Fruit fly (Drosophila melanogaster): Measurements from ENCODE around the gene CG42249.

Gene CG42249

dm6 chrX:11137566-11138186 is 41.6 kb downstream of the CG42249 start, which contains the start of gene CDK2AP1 (continued):
- peak; percentile 43 for TF ChIP-seq shn (GFP tag; optimal IDR thresholded peaks at IDR 0.05)
- TF ChIP-seq CG12659 (GFP tag; optimal IDR thresholded peaks at IDR 0.05), result peak; percentile 50
- peak; percentile 11 for TF ChIP-seq CG17186 (GFP tag; optimal IDR thresholded peaks at IDR 0.05)
- TF ChIP-seq CG12219 (GFP tag; optimal IDR thresholded peaks at IDR 0.05), result no peak
- no peak for TF ChIP-seq btn (GFP tag; optimal IDR thresholded peaks at IDR 0.05)
- peak; percentile 21 for TF ChIP-seq emc (GFP tag; optimal IDR thresholded peaks at IDR 0.05)
- TF ChIP-seq CG6683 (GFP tag; optimal IDR thresholded peaks at IDR 0.05), result no peak
- peak in 1 of 2 experiments; percentile 37 for TF ChIP-seq dpn (GFP tag; optimal IDR thresholded peaks at IDR 0.05)
- peak; percentile 66 for TF ChIP-seq CG14710 (tag; optimal IDR thresholded peaks at IDR 0.05)
- TF ChIP-seq Sry-δ (GFP tag; optimal IDR thresholded peaks at IDR 0.05), result peak; percentile 81
- peak; percentile 10 for TF ChIP-seq Hmr (GFP tag; optimal IDR thresholded peaks at IDR 0.05)
- peak; percentile 21 for TF ChIP-seq lilli (GFP tag; optimal IDR thresholded peaks at IDR 0.05)
- TF ChIP-seq wor (GFP tag; IDR thresholded peaks at IDR 0.05), result no peak
- TF ChIP-seq so (GFP tag; IDR thresholded peaks at IDR 0.05), result peak; percentile 51; the same call in 2 of the 3 replicates
- TF ChIP-seq maf-S (GFP tag; optimal IDR thresholded peaks at IDR 0.05), result peak; percentile 10
- no peak for TF ChIP-seq Dbx (GFP tag; IDR thresholded peaks at IDR 0.05)
- peak; percentile 17; the same call in 1 of the 3 replicates for TF ChIP-seq dysf (GFP tag; IDR thresholded peaks at IDR 0.05)
- TF ChIP-seq CG1792 (GFP tag; optimal IDR thresholded peaks at IDR 0.05), result no peak
- TF ChIP-seq dm (GFP tag; optimal IDR thresholded peaks at IDR 0.05), result peak; percentile 14
- TF ChIP-seq ERR (GFP tag; optimal IDR thresholded peaks at IDR 0.05), result no peak
- TF ChIP-seq fu2 (GFP tag; optimal IDR thresholded peaks at IDR 0.05), result peak; percentile 26
- no peak for TF ChIP-seq CG10979 (tag; optimal IDR thresholded peaks at IDR 0.05)
- TF ChIP-seq chn (GFP tag; optimal IDR thresholded peaks at IDR 0.05), result peak; percentile 49
- TF ChIP-seq Pdp1 (GFP tag; optimal IDR thresholded peaks at IDR 0.05), result peak; percentile 20 to 46
- TF ChIP-seq Dek (tag; optimal IDR thresholded peaks at IDR 0.05), result peak; percentile 39
- TF ChIP-seq CG10321 (GFP tag; IDR thresholded peaks at IDR 0.05), result no peak
- TF ChIP-seq ken (GFP tag; IDR thresholded peaks at IDR 0.05), result 0 out of 3 replicates have a peak, but pooled peaks have one; percentile 10
- TF ChIP-seq YL-1 (GFP tag; optimal IDR thresholded peaks at IDR 0.05), result peak; percentile 14
- peak; percentile 66 for TF ChIP-seq sug (tag; optimal IDR thresholded peaks at IDR 0.05)
- no peak for TF ChIP-seq cwo (GFP tag; optimal IDR thresholded peaks at IDR 0.05)
- TF ChIP-seq B-H2 (GFP tag; optimal IDR thresholded peaks at IDR 0.05), result peak; percentile 11
- peak; percentile 39 for TF ChIP-seq HmgZ (tag; optimal IDR thresholded peaks at IDR 0.05)
- TF ChIP-seq CG15269 (tag; optimal IDR thresholded peaks at IDR 0.05), result peak; percentile 24
- TF ChIP-seq CG9727 (GFP tag; optimal IDR thresholded peaks at IDR 0.05), result no peak
- TF ChIP-seq en (GFP tag; optimal IDR thresholded peaks at IDR 0.05), result no peak
- TF ChIP-seq gsb-n (tag; optimal IDR thresholded peaks at IDR 0.05), result no peak
- peak; percentile 81; the same call in 1 of the 2 replicates for TF ChIP-seq tna (GFP tag; IDR thresholded peaks at IDR 0.05; ENCODE audit: partially characterized antibody)
- peak in 1 of 2 experiments; percentile 71 for TF ChIP-seq tll (GFP tag; optimal IDR thresholded peaks at IDR 0.05)
- no peak for TF ChIP-seq rib (GFP tag; IDR thresholded peaks at IDR 0.05)
- peak in 1 of 2 experiments; percentile 7 for TF ChIP-seq bsh (GFP tag; optimal IDR thresholded peaks at IDR 0.05)
- TF ChIP-seq Atf3 (GFP tag; optimal IDR thresholded peaks at IDR 0.05), result peak; percentile 48
- TF ChIP-seq klu (GFP tag; IDR thresholded peaks at IDR 0.05), result peak; percentile 40; the same call in 1 of the 2 replicates
- no peak for TF ChIP-seq CG15601 (tag; optimal IDR thresholded peaks at IDR 0.05)
- TF ChIP-seq CG13287 (GFP tag; IDR thresholded peaks at IDR 0.05; ENCODE audit: partially characterized antibody), result peak; percentile 75
- TF ChIP-seq H2.0 (GFP tag; IDR thresholded peaks at IDR 0.05), result peak; percentile 35; the same call in 1 of the 2 replicates
- TF ChIP-seq dati (GFP tag; IDR thresholded peaks at IDR 0.05), result no peak
- TF ChIP-seq Oli (tag; optimal IDR thresholded peaks at IDR 0.05), result no peak
- TF ChIP-seq az2 (GFP tag; optimal IDR thresholded peaks at IDR 0.05), result peak; percentile 16
- TF ChIP-seq CG11723 (GFP tag; optimal IDR thresholded peaks at IDR 0.05), result no peak

Data from whole organism, embryonic.